Fruit fly (Drosophila melanogaster): Measurements from ENCODE around the gene eIF3e.
A peak's percentile ranks its signal among the peaks of the same experiment; 100 is the strongest.

dm6 chr3L:16750750-16751149 lies 36.0 kb downstream of the eIF3e start:
- TF ChIP-seq psq (GFP tag; optimal IDR thresholded peaks at IDR 0.05) (no peak), brk (GFP tag; optimal IDR thresholded peaks at IDR 0.05) (no peak), tai (GFP tag; optimal IDR thresholded peaks at IDR 0.05) (no peak), Jra (GFP tag; optimal IDR thresholded peaks at IDR 0.05) (no peak), pan (optimal IDR thresholded peaks at IDR 0.05) (peak; percentile 26)

Measured in whole organism, wandering third instar larva.